Worm (Caenorhabditis elegans) whole organism, young adult: ENCODE measurements around the gene Y116A8C.37.

Experiments used
- F33H1.4 ChIP-seq: fragments of 200-800 bp; sonication (Bioruptor generic); IDR thresholded peaks from 2 replicates; pipeline ENCODE4 v1.3.6; 2022; ENCODE audit warnings: missing genetic modification reagents, missing genetic modification characterization, missing compliant biosample characterization
- madf-10 ChIP-seq: sonication (generic microtip); optimal IDR thresholded peaks from 2 replicates; lab custom pipeline; 2016; ENCODE audit warnings: mild to moderate bottlenecking, missing genetic modification characterization, missing compliant biosample characterization
- nhr-90 ChIP-seq: sonication (generic microtip); optimal IDR thresholded peaks from 2 replicates; lab custom pipeline; 2016; ENCODE audit warnings: missing genotype, mild to moderate bottlenecking, missing genetic modification characterization, missing compliant biosample characterization
- unc-130 ChIP-seq: sonication (generic microtip); optimal IDR thresholded peaks from 2 replicates; lab custom pipeline; 2016; ENCODE audit warnings: missing genetic modification reagents, missing genetic modification characterization, missing compliant biosample characterization

DNA sequence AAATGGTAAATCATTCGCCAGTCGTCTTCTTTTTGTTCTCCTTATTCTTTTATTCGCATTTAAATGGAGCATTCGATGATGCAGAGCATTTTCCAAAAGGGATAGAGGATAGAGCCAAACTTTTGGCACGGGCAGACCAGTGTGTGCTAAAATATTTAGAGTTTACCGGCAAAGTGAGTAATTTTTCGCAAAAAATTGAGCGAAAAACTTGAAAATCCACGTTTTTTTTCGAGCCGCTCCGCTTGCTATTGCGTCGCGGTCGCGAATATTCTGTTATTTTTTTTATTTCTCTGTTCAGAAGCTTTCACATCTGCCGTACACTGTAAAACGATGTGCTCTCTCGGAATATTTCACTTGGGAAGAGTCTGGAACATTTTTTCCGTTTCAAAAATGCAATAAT, 42.1 kb downstream of the Y116A8C.37 start, which contains the start of gene Y116A8C.43:
- TF ChIP-seq madf-10, result no peak
- TF ChIP-seq F33H1.4 (GFP tag; lab: Robert Waterston, UW), result no peak
- TF ChIP-seq nhr-90 (tag; lab: Kevin White, UChicago), result no peak
- no peak for TF ChIP-seq unc-130 (GFP tag; lab: Kevin White, UChicago)
